Fruit fly (Drosophila melanogaster) whole organism, larva: ENCODE results near the gene mTerf5.

Source experiments
- noc ChIP-seq: fragments of 200-800 bp; sonication (Bioruptor generic); optimal IDR thresholded peaks from 3 replicates; lab custom pipeline; 2019; ENCODE audit warnings: missing biosample characterization, mild to moderate bottlenecking, missing genetic modification characterization, moderate library complexity

The mTerf5 gene

dm6 chr3R:18199177-18199884, 24.2 kb downstream of the mTerf5 start, which contains the start of the genes Ssdp and CG7985:
Gene Ssdp (minus strand): TSS chr3R:18199595.
Gene CG7985 (plus strand): TSS chr3R:18199857.
- no peak for TF ChIP-seq noc (tag; lab: Kevin White, UChicago)

- peak; percentile 50 for TF ChIP-seq noc (tag; lab: Kevin White, UChicago)
Measured at dm6 chr3R:18198518-18199118, 24.9 kb downstream of the mTerf5 start.

- no peak for TF ChIP-seq noc (tag; lab: Kevin White, UChicago)
Measured at dm6 chr3R:18197802-18198148, 25.7 kb downstream of the mTerf5 start.

dm6 chr3R:18196991-18197801, 26.3 kb downstream of the mTerf5 start:
- TF ChIP-seq noc (tag; lab: Kevin White, UChicago), result peak; percentile 51

dm6 chr3R:18196622-18196990, 26.9 kb downstream of the mTerf5 start:
- TF ChIP-seq noc (tag; lab: Kevin White, UChicago), result no peak

- TF ChIP-seq noc (tag; lab: Kevin White, UChicago), result no peak
Measured at dm6 chr3R:18195295-18195694, 28.2 kb downstream of the mTerf5 start.

dm6 chr3R:18191867-18192266, 31.6 kb downstream of the mTerf5 start, which contains the start of gene CG14313:
Gene CG14313 (minus strand): TSS chr3R:18191967.
- TF ChIP-seq noc (tag; lab: Kevin White, UChicago), result no peak

- peak; percentile 87 for TF ChIP-seq noc (tag; lab: Kevin White, UChicago)
Measured at dm6 chr3R:18188702-18189125, 34.8 kb downstream of the mTerf5 start, which contains the start of the genes CG12321 and MED17. Gene CG12321 (minus strand): TSS chr3R:18188707. Gene MED17 (plus strand): TSS chr3R:18189072.

dm6 chr3R:18185385-18185784, 38.1 kb downstream of the mTerf5 start, which contains the start of the genes Arp5 and CG7208:
Gene Arp5 (plus strand): TSS chr3R:18185498.
Gene CG7208 (minus strand): TSS chr3R:18185715.
- TF ChIP-seq noc (tag; lab: Kevin White, UChicago), result peak; percentile 81

dm6 chr3R:18183244-18183643, 40.2 kb downstream of the mTerf5 start, which contains the start of gene cdm:
Gene cdm (minus strand): TSS chr3R:18183479.
- TF ChIP-seq noc (tag; lab: Kevin White, UChicago), result no peak

dm6 chr3R:18171983-18172967, 51.2 kb downstream of the mTerf5 start:
- peak; percentile 89 for TF ChIP-seq noc (tag; lab: Kevin White, UChicago)
